Fruit fly (Drosophila melanogaster): ENCODE data around the gene Sgs7.

dm6 chr3L:11530370-11530769 is 20.7 kb downstream of the Sgs7 start:
- TF ChIP-seq CG9948 (tag; optimal IDR thresholded peaks at IDR 0.05) (no peak), CG8159 (tag; optimal IDR thresholded peaks at IDR 0.05) (no peak), CG14655 (GFP tag; optimal IDR thresholded peaks at IDR 0.05) (no peak), EcR (GFP tag; optimal IDR thresholded peaks at IDR 0.05) (no peak), CG10348 (GFP tag; IDR thresholded peaks at IDR 0.05) (no peak), CG34367 (tag; optimal IDR thresholded peaks at IDR 0.05) (no peak), rn (GFP tag; IDR thresholded peaks at IDR 0.05) (no peak), CG15710 (tag; optimal IDR thresholded peaks at IDR 0.05) (no peak), CG12605 (GFP tag; IDR thresholded peaks at IDR 0.05) (no peak), CG32121 (GFP tag; IDR thresholded peaks at IDR 0.05) (no peak), fd96Ca (GFP tag; IDR thresholded peaks at IDR 0.05) (no peak)

Measured in whole organism, pupa.